Worm (Caenorhabditis elegans) whole organism, young adult: ENCODE results near the gene sri-53.
A peak's percentile ranks its signal among the peaks of the same experiment; 100 is the strongest.

Experiments used
- B0019.2 ChIP-seq: fragments of 200-800 bp; sonication (Bioruptor generic); conservative IDR thresholded peaks from 2 replicates; pipeline ENCODE4 v1.3.6; 2022; ENCODE audit warnings: missing genetic modification reagents, missing genetic modification characterization, missing compliant biosample characterization
- B0035.1 ChIP-seq: sonication (generic microtip); optimal IDR thresholded peaks from 2 replicates; lab custom pipeline; 2016; ENCODE audit warnings: missing genetic modification characterization, mild to moderate bottlenecking, missing compliant biosample characterization, missing genotype, missing genetic modification reagents
- C06A6.2 ChIP-seq: fragments of 200-800 bp; sonication (Bioruptor generic); conservative IDR thresholded peaks from 2 replicates; pipeline ENCODE4 v1.3.6; 2022; ENCODE audit warnings: missing genetic modification characterization, missing compliant biosample characterization
- C17E4.6 ChIP-seq: fragments of 200-800 bp; sonication (Bioruptor generic); IDR thresholded peaks from 2 replicates; pipeline ENCODE4 v1.3.6; 2022; ENCODE audit warnings: missing genetic modification reagents, missing genetic modification characterization, missing compliant biosample characterization
- D2030.7 ChIP-seq: fragments of 200-800 bp; sonication (Bioruptor generic); IDR thresholded peaks from 2 replicates; pipeline ENCODE4 v1.3.6; 2022; ENCODE audit warnings: missing genetic modification reagents, missing genetic modification characterization, missing compliant biosample characterization
- F10E7.11 ChIP-seq: sonication (generic microtip); optimal IDR thresholded peaks from 2 replicates; lab custom pipeline; 2017; ENCODE audit warnings: mild to moderate bottlenecking, missing genetic modification characterization, moderate library complexity, missing compliant biosample characterization
- F33H1.4 ChIP-seq: fragments of 200-800 bp; sonication (Bioruptor generic); IDR thresholded peaks from 2 replicates; pipeline ENCODE4 v1.3.6; 2022; ENCODE audit warnings: missing genetic modification reagents, missing genetic modification characterization, missing compliant biosample characterization
- F39B2.1 ChIP-seq: fragments of 200-800 bp; sonication (Bioruptor generic); IDR thresholded peaks from 2 replicates; pipeline ENCODE4 v1.3.6; 2022; ENCODE audit warnings: missing genetic modification reagents, missing genetic modification characterization, missing compliant biosample characterization
- F57A8.1 ChIP-seq: fragments of 200-800 bp; sonication (Bioruptor generic); optimal IDR thresholded peaks from 2 replicates; lab custom pipeline; 2018; ENCODE audit warnings: mild to moderate bottlenecking, missing genetic modification characterization, moderate library complexity, missing compliant biosample characterization
- F57C9.4 ChIP-seq: sonication (generic microtip); optimal IDR thresholded peaks from 2 replicates; lab custom pipeline; 2017; ENCODE audit warnings: mild to moderate bottlenecking, missing genetic modification characterization, missing compliant biosample characterization
- T07F8.4 ChIP-seq: sonication (generic microtip); optimal IDR thresholded peaks from 2 replicates; lab custom pipeline; 2016; ENCODE audit warnings: mild to moderate bottlenecking, missing genetic modification characterization, moderate library complexity, missing compliant biosample characterization
- T26A5.8 ChIP-seq: sonication (generic microtip); optimal IDR thresholded peaks from 2 replicates; lab custom pipeline; 2016; ENCODE audit warnings: missing genetic modification characterization, missing compliant biosample characterization
- Y53G8AR.9 ChIP-seq: fragments of 200-800 bp; sonication (Bioruptor generic); conservative IDR thresholded peaks from 2 replicates; pipeline ENCODE4 v1.3.6; 2022; ENCODE audit warnings: missing genetic modification reagents, missing genetic modification characterization, missing compliant biosample characterization
- ZK185.1 ChIP-seq: sonication (generic microtip); optimal IDR thresholded peaks from 2 replicates; lab custom pipeline; 2016; ENCODE audit warnings: mild to moderate bottlenecking, missing genetic modification characterization, missing compliant biosample characterization; ENCODE audit not compliant: poor library complexity, severe bottlenecking
- aptf-3 ChIP-seq: fragments of 200-800 bp; sonication (Bioruptor generic); IDR thresholded peaks from 2 replicates; pipeline ENCODE4 v1.3.6; 2022; ENCODE audit warnings: missing genetic modification characterization, missing compliant biosample characterization
- attf-5 ChIP-seq: fragments of 200-800 bp; sonication (Bioruptor generic); optimal IDR thresholded peaks from 2 replicates; lab custom pipeline; 2018; ENCODE audit warnings: mild to moderate bottlenecking, missing genetic modification characterization, missing compliant biosample characterization
- bed-1 ChIP-seq: fragments of 200-800 bp; sonication (Bioruptor generic); IDR thresholded peaks from 2 replicates; pipeline ENCODE4 v1.3.6; 2022; ENCODE audit warnings: missing genetic modification reagents, missing genetic modification characterization, missing compliant biosample characterization
- bed-2 ChIP-seq: fragments of 200-800 bp; sonication (Bioruptor generic); IDR thresholded peaks from 2 replicates; pipeline ENCODE4 v1.3.6; 2022; ENCODE audit warnings: missing genetic modification reagents, missing genetic modification characterization, missing compliant biosample characterization
- cebp-1 ChIP-seq, 2 experiments: fragments of 200-800 bp in 1 of 2; sonication (Bioruptor generic) in 1 of 2; sonication (generic microtip) in 1 of 2; IDR thresholded peaks in 1 of 2; optimal IDR thresholded peaks in 1 of 2; 2 replicates each; pipeline versions ENCODE4 v1.3.6 to Lab custom; 2017 to 2022; ENCODE audit warnings: missing compliant biosample characterization in 2 of 2, missing genetic modification characterization in 2 of 2, mild to moderate bottlenecking in 1 of 2, missing genetic modification reagents in 1 of 2, moderate library complexity in 1 of 2
- ceh-100 ChIP-seq: fragments of 200-800 bp; sonication (Bioruptor generic); IDR thresholded peaks from 2 replicates; pipeline ENCODE4 v1.3.6; 2022; ENCODE audit warnings: missing genetic modification reagents, missing genetic modification characterization, missing compliant biosample characterization
- ceh-27 ChIP-seq: fragments of 200-800 bp; sonication (Bioruptor generic); optimal IDR thresholded peaks from 2 replicates; lab custom pipeline; 2018; ENCODE audit warnings: mild to moderate bottlenecking, missing genetic modification characterization, moderate library complexity, missing compliant biosample characterization
- ceh-40 ChIP-seq: fragments of 200-800 bp; sonication (Bioruptor generic); IDR thresholded peaks from 2 replicates; pipeline ENCODE4 v1.3.6; 2022; ENCODE audit warnings: missing genetic modification characterization, missing compliant biosample characterization
- ceh-79 ChIP-seq: sonication (generic microtip); optimal IDR thresholded peaks from 2 replicates; lab custom pipeline; 2017; ENCODE audit warnings: mild to moderate bottlenecking, missing genetic modification characterization, missing compliant biosample characterization
- dpl-1 ChIP-seq: fragments of 150-350 bp; optimal IDR thresholded peaks from 2 replicates; lab custom pipeline; 2014; ENCODE audit warnings: missing biosample characterization, missing genetic modification reagents, missing genetic modification characterization
- gei-17 ChIP-seq: fragments of 200-800 bp; sonication (Bioruptor generic); optimal IDR thresholded peaks from 2 replicates; lab custom pipeline; 2018; ENCODE audit warnings: mild to moderate bottlenecking, missing genetic modification characterization, missing compliant biosample characterization
- hrde-1 ChIP-seq: sonication (generic microtip); optimal IDR thresholded peaks from 2 replicates; lab custom pipeline; 2016; ENCODE audit warnings: missing genetic modification characterization, mild to moderate bottlenecking, missing compliant biosample characterization, moderate library complexity, missing genotype, missing genetic modification reagents, borderline replicate concordance
- let-526 ChIP-seq: fragments of 200-800 bp; sonication (Bioruptor generic); IDR thresholded peaks from 2 replicates; pipeline ENCODE4 v1.3.6; 2022; ENCODE audit warnings: missing genetic modification reagents, missing genetic modification characterization, missing compliant biosample characterization
- lir-1 ChIP-seq: fragments of 200-800 bp; sonication (Bioruptor generic); conservative IDR thresholded peaks from 2 replicates; pipeline ENCODE4 v1.3.6; 2022; ENCODE audit warnings: missing genetic modification reagents, missing genetic modification characterization, missing compliant biosample characterization
- madf-3 ChIP-seq: fragments of 200-800 bp; sonication (Bioruptor generic); IDR thresholded peaks from 2 replicates; pipeline ENCODE4 v1.3.6; 2022; ENCODE audit warnings: missing genetic modification reagents, missing genetic modification characterization, missing compliant biosample characterization
- madf-6 ChIP-seq: fragments of 200-800 bp; sonication (Bioruptor generic); IDR thresholded peaks from 2 replicates; pipeline ENCODE4 v1.3.6; 2022; ENCODE audit warnings: missing genetic modification reagents, missing genetic modification characterization, missing compliant biosample characterization
- mes-4 ChIP-seq: sonication (generic microtip); optimal IDR thresholded peaks from 2 replicates; lab custom pipeline; 2016; ENCODE audit warnings: missing genotype, missing genetic modification characterization, missing compliant biosample characterization
- nhr-179 ChIP-seq: sonication (generic microtip); optimal IDR thresholded peaks from 2 replicates; lab custom pipeline; 2016; ENCODE audit warnings: mild to moderate bottlenecking, missing genetic modification characterization, missing compliant biosample characterization
- nhr-80 ChIP-seq: sonication (generic microtip); optimal IDR thresholded peaks from 2 replicates; lab custom pipeline; 2016; ENCODE audit warnings: missing genetic modification characterization, missing compliant biosample characterization
- nhr-90 ChIP-seq: sonication (generic microtip); optimal IDR thresholded peaks from 2 replicates; lab custom pipeline; 2016; ENCODE audit warnings: missing genotype, mild to moderate bottlenecking, missing genetic modification characterization, missing compliant biosample characterization
- rpc-1 ChIP-seq, 2 experiments: fragments of 150-350 bp in 1 of 2; sonication (generic microtip) in 1 of 2; optimal IDR thresholded peaks; 2 replicates each; lab custom pipeline; 2014 to 2018; ENCODE audit warnings: missing biosample characterization in 1 of 2, missing genetic modification characterization in 1 of 2, missing genetic modification reagents in 1 of 2, missing genotype in 1 of 2
- sdz-38 ChIP-seq: sonication (generic microtip); optimal IDR thresholded peaks from 2 replicates; lab custom pipeline; 2016; ENCODE audit warnings: missing genotype, missing genetic modification characterization, missing compliant biosample characterization
- snpc-3.4 ChIP-seq: sonication (generic microtip); optimal IDR thresholded peaks from 2 replicates; lab custom pipeline; 2017; ENCODE audit warnings: missing genetic modification characterization, mild to moderate bottlenecking, missing compliant biosample characterization, antibody characterized with exemption, moderate library complexity, missing genotype, missing genetic modification reagents
- somi-1 ChIP-seq: fragments of 200-800 bp; sonication (Bioruptor generic); optimal IDR thresholded peaks from 2 replicates; lab custom pipeline; 2018; ENCODE audit warnings: mild to moderate bottlenecking, missing genetic modification characterization, missing compliant biosample characterization
- sptf-2 ChIP-seq: fragments of 200-800 bp; sonication (Bioruptor generic); optimal IDR thresholded peaks from 2 replicates; lab custom pipeline; 2018; ENCODE audit warnings: mild to moderate bottlenecking, missing genetic modification characterization, missing compliant biosample characterization
- unc-130 ChIP-seq: sonication (generic microtip); optimal IDR thresholded peaks from 2 replicates; lab custom pipeline; 2016; ENCODE audit warnings: missing genetic modification reagents, missing genetic modification characterization, missing compliant biosample characterization
- zim-3 ChIP-seq: sonication (generic microtip); optimal IDR thresholded peaks from 2 replicates; lab custom pipeline; 2017; ENCODE audit warnings: mild to moderate bottlenecking, missing genetic modification characterization, moderate library complexity, missing compliant biosample characterization
- ztf-3 ChIP-seq: fragments of 200-800 bp; sonication (Bioruptor generic); optimal IDR thresholded peaks from 2 replicates; lab custom pipeline; 2018; ENCODE audit warnings: mild to moderate bottlenecking, missing genetic modification characterization, missing compliant biosample characterization

sri-53 gene

DNA sequence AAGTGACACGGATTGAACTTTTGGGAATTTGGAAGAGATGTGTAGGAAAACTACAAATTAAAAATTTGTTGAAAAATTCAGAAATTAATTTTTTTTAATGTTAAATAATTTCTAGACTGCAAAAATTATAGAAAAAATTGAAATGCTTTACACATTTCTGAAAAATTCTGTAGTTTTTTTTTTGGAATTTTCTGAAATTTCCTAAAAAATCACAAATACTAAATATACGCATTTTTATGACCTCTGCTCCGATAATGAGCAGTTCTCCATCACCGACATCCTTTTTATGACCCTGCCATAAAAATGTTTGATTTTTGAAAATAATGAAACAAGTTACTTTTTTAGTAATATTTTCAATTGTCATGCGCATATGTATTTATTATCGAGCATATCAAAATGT lies 42.3 kb upstream of the sri-53 start:
- TF ChIP-seq aptf-3 (GFP tag; lab: Robert Waterston, UW) (no peak), Y53G8AR.9 (GFP tag; lab: Robert Waterston, UW) (peak; percentile 47; the same call in 1 of the 2 replicates), nhr-90 (tag; lab: Kevin White, UChicago) (peak; percentile 43), nhr-80 (tag; lab: Kevin White, UChicago) (peak; percentile 74), somi-1 (GFP tag; lab: Kevin White, UChicago) (no peak), B0035.1 (tag; lab: Kevin White, UChicago) (no peak)

DNA sequence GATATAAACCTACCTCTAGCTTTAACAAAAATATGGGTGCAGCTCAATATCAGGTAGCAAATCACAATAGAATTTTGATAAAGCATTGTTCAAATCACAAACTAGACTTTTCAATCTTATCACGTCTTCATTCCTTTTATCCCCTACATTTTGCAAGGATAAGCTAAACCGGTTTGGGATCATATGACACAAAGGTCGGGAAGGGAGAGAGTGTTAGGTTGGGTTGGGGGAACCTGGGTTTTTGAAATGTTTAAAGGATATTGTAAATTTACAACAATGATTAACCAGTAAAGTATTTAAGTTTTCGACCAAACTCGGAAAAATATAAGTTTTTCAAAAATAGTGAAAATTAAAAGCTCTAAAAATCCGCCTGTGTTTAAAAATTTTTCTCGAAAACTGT lies 41.7 kb upstream of the sri-53 start, which contains the start of gene C17F4.12:
Gene C17F4.12 (minus strand): TSS at position 101 of the 400 bp plus-strand sequence.
- no peak for TF ChIP-seq D2030.7
- TF ChIP-seq zim-3 (tag; lab: Kevin White, UChicago), result no peak
- TF ChIP-seq ceh-79, result no peak
- TF ChIP-seq mes-4, result no peak
- no peak for TF ChIP-seq attf-5

DNA sequence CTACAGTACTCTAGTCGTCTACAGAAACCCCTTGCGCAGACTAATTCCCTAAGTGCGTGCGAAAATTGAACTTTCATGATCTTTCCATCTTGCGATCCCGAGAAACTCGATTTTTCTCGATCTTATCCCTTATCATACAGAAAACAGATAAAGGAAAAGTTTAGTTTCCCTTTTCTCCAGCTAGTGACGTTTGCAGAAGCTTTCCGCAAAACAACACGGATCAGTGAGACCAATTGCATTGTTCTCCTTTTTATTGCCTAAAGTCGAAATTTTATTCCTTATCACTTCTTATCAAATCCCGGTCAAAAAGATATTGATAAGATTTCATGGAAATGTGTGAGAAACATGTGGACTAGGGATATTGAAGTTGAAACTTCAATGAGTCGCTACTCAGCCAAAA lies 39.4 kb upstream of the sri-53 start:
- TF ChIP-seq unc-130 (GFP tag; lab: Kevin White, UChicago) (no peak), bed-2 (GFP tag; lab: Robert Waterston, UW) (no peak), F10E7.11 (no peak), ceh-27 (no peak), T26A5.8 (tag; lab: Kevin White, UChicago) (no peak), dpl-1 (no peak), F39B2.1 (GFP tag; lab: Robert Waterston, UW) (no peak), sdz-38 (tag; lab: Kevin White, UChicago) (no peak), ceh-79 (no peak), ceh-100 (GFP tag; lab: Robert Waterston, UW) (no peak), ztf-3 (GFP tag; lab: Kevin White, UChicago) (no peak), T07F8.4 (tag; lab: Kevin White, UChicago) (no peak)

DNA sequence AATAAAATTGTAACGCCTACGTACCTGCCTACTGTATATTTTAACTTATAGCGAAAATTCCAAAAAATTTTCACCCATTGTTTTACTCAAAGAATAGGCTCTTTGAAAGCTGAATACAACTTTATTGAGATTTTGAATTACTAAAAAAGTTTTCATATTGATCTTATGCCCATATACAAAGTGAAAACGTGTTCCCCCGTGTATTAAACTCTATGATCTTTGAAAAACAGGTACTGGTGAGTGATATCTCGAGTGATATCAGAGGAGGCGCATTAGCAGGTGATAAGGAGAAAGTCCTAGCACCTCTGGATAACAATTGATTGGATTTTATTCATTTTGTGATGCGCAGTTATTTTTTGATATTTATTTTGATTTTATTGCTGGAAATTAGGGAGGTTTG lies 37.8 kb upstream of the sri-53 start, which contains the start of gene C17F4.3:
Gene C17F4.3 (plus strand): TSS at position 301 of the 400 bp plus-strand sequence.
- TF ChIP-seq sptf-2 (GFP tag; lab: Kevin White, UChicago) (no peak), F57C9.4 (tag; lab: Kevin White, UChicago) (no peak), madf-3 (no peak), snpc-3.4 (tag; lab: Kevin White, UChicago) (no peak), B0019.2 (GFP tag; lab: Robert Waterston, UW) (no peak), cebp-1 (GFP tag; IDR thresholded peaks at IDR 0.05; lab: Robert Waterston, UW) (no peak), cebp-1 (tag; optimal IDR thresholded peaks at IDR 0.05; lab: Kevin White, UChicago) (no peak), F33H1.4 (GFP tag; lab: Robert Waterston, UW) (no peak)
- TF ChIP-seq, all 124 proteins: peak for 0

DNA sequence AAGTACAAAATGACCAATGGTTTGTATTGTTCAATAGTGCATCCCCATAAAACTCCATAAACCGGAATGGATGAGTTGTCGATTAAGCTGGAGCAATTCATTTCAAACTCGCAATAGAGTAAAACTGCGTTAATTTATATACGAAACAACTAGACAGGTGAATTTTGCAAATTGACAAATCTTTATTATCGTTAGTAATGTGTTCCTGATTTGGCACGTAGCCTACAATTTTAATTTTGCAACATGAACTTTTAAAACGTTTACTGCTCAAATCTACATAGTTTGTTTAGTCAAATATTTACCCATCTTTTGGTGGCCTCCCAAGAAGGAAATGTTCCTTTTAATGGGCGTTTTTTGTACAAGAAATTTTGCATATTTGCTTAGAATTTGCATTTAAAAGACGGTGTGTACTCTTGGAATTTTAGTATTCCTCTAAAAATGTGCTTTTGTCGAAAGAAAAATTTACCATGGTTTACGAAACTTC lies 34.7 kb upstream of the sri-53 start, which contains the start of the genes srz-67 and C17F4.11:
Gene srz-67 (minus strand): TSS at position 101 of the 484 bp plus-strand sequence.
Gene C17F4.11 (plus strand): TSS at position 434 of the 484 bp plus-strand sequence.
- TF ChIP-seq ZK185.1 (tag; lab: Kevin White, UChicago), result no peak
- no peak for TF ChIP-seq C06A6.2 (GFP tag; lab: Robert Waterston, UW)
- TF ChIP-seq madf-6 (GFP tag; lab: Robert Waterston, UW), result no peak
- no peak for TF ChIP-seq hrde-1 (tag; lab: Kevin White, UChicago)
- TF ChIP-seq bed-1, result no peak
- no peak for TF ChIP-seq ceh-40 (GFP tag; lab: Robert Waterston, UW)
- TF ChIP-seq F57C9.4 (tag; lab: Kevin White, UChicago), result no peak
- TF ChIP-seq rpc-1 (optimal IDR thresholded peaks at IDR 0.05; lab: Kevin White, UChicago), result no peak
- no peak for TF ChIP-seq rpc-1 (tag; optimal IDR thresholded peaks at IDR 0.05; lab: Kevin White, UChicago)
- TF ChIP-seq C17E4.6 (GFP tag; lab: Robert Waterston, UW), result no peak
- no peak for TF ChIP-seq B0019.2 (GFP tag; lab: Robert Waterston, UW)
- no peak for TF ChIP-seq let-526 (GFP tag; lab: Robert Waterston, UW)
- no peak for TF ChIP-seq F57A8.1 (GFP tag; lab: Kevin White, UChicago)
- no peak for TF ChIP-seq gei-17 (GFP tag; lab: Kevin White, UChicago)
- no peak for TF ChIP-seq sptf-2 (GFP tag; lab: Kevin White, UChicago)
- no peak for TF ChIP-seq nhr-179
- no peak for TF ChIP-seq lir-1 (GFP tag; lab: Robert Waterston, UW)
